Fruit fly (Drosophila melanogaster) whole organism, embryonic: ENCODE data around the gene Ctu2.

Experiments
- Adf1 ChIP-seq: fragments of 200-800 bp; sonication (Bioruptor generic); IDR thresholded peaks from 2 replicates; pipeline ENCODE4 v1.3.6; 2022; ENCODE audit warnings: missing biosample characterization, missing genetic modification characterization
- B-H1 ChIP-seq: fragments of 200-800 bp; sonication (Bioruptor generic); IDR thresholded peaks from 3 replicates; pipeline ENCODE4 v1.3.6; 2022; ENCODE audit warnings: missing biosample characterization, missing genetic modification characterization
- BEAF-32 ChIP-seq: fragments of 200-800 bp; sonication (Bioruptor generic); optimal IDR thresholded peaks from 3 replicates; lab custom pipeline; 2017; ENCODE audit warnings: missing biosample characterization, missing genetic modification characterization, mild to moderate bottlenecking, moderate library complexity, missing genetic modification reagents
- CG10462 ChIP-seq: fragments of 200-800 bp; sonication (Bioruptor generic); optimal IDR thresholded peaks from 2 replicates; lab custom pipeline; 2016; ENCODE audit warnings: missing biosample characterization, missing genetic modification characterization
- CG1233 ChIP-seq: fragments of 200-800 bp; sonication (Bioruptor generic); optimal IDR thresholded peaks from 4 replicates; lab custom pipeline; 2018; ENCODE audit warnings: missing biosample characterization, mild to moderate bottlenecking, missing genetic modification characterization
- CG12659 ChIP-seq: fragments of 200-800 bp; sonication (Bioruptor generic); optimal IDR thresholded peaks from 3 replicates; lab custom pipeline; 2017; ENCODE audit warnings: mild to moderate bottlenecking, missing biosample characterization, missing genetic modification reagents, missing genetic modification characterization
- CG14441 ChIP-seq: fragments of 200-800 bp; sonication (Bioruptor generic); IDR thresholded peaks from 2 replicates; pipeline ENCODE4 v1.3.6; 2022; ENCODE audit warnings: missing biosample characterization, missing genetic modification characterization
- CG1529 ChIP-seq: fragments of 200-800 bp; sonication (Bioruptor generic); optimal IDR thresholded peaks from 3 replicates; lab custom pipeline; 2018; ENCODE audit warnings: missing biosample characterization, missing genetic modification characterization
- CG1603 ChIP-seq: fragments of 200-800 bp; sonication (Bioruptor generic); optimal IDR thresholded peaks from 2 replicates; lab custom pipeline; 2019; ENCODE audit warnings: missing biosample characterization, mild to moderate bottlenecking, missing genetic modification characterization, moderate library complexity
- CG17568 ChIP-seq: fragments of 200-800 bp; sonication (Bioruptor generic); optimal IDR thresholded peaks from 2 replicates; lab custom pipeline; 2018; ENCODE audit warnings: missing biosample characterization, mild to moderate bottlenecking, missing genetic modification characterization, moderate library complexity
- CG30020 ChIP-seq: fragments of 200-800 bp; optimal IDR thresholded peaks from 2 replicates; lab custom pipeline; 2019; ENCODE audit warnings: missing biosample characterization, mild to moderate bottlenecking, missing genetic modification characterization, moderate library complexity
- CG32532 ChIP-seq: fragments of 200-800 bp; sonication (Bioruptor generic); IDR thresholded peaks from 2 replicates; pipeline ENCODE4 v1.3.6; 2022; ENCODE audit warnings: missing biosample characterization, missing genetic modification characterization
- CG32772 ChIP-seq: fragments of 200-800 bp; sonication (Bioruptor generic); IDR thresholded peaks from 2 replicates; pipeline ENCODE4 v1.3.6; 2022; ENCODE audit warnings: missing biosample characterization, missing genetic modification characterization
- CG3995 ChIP-seq: fragments of 200-800 bp; sonication (Bioruptor generic); optimal IDR thresholded peaks from 3 replicates; lab custom pipeline; 2016; ENCODE audit warnings: missing biosample characterization, missing genetic modification characterization
- CG6254 ChIP-seq: fragments of 200-800 bp; sonication (Bioruptor generic); optimal IDR thresholded peaks from 3 replicates; lab custom pipeline; 2017; ENCODE audit warnings: mild to moderate bottlenecking, missing biosample characterization, missing genetic modification reagents, missing genetic modification characterization
- CG7357 ChIP-seq: fragments of 200-800 bp; sonication (Bioruptor generic); IDR thresholded peaks from 3 replicates; pipeline ENCODE4 v1.3.6; 2022; ENCODE audit warnings: missing biosample characterization, missing genetic modification characterization
- CG9609 ChIP-seq: fragments of 200-800 bp; sonication (Bioruptor generic); optimal IDR thresholded peaks from 3 replicates; lab custom pipeline; 2016; ENCODE audit warnings: missing biosample characterization, missing genetic modification characterization
- CG9817 ChIP-seq: fragments of 200-800 bp; sonication (Bioruptor generic); optimal IDR thresholded peaks from 2 replicates; lab custom pipeline; 2018; ENCODE audit warnings: missing biosample characterization, mild to moderate bottlenecking, missing genetic modification characterization, moderate library complexity
- Dbx ChIP-seq: fragments of 200-800 bp; sonication (Bioruptor generic); IDR thresholded peaks from 3 replicates; pipeline ENCODE4 v1.3.6; 2022; ENCODE audit warnings: missing biosample characterization, missing genetic modification characterization
- Doc2 ChIP-seq: fragments of 200-800 bp; sonication (Bioruptor generic); IDR thresholded peaks from 2 replicates; pipeline ENCODE4 v1.3.6; 2022; ENCODE audit warnings: missing biosample characterization, missing genetic modification characterization
- ERR ChIP-seq: fragments of 200-800 bp; sonication (Bioruptor generic); optimal IDR thresholded peaks from 2 replicates; lab custom pipeline; 2016; ENCODE audit warnings: missing biosample characterization, missing genetic modification characterization
- Elba2 ChIP-seq: fragments of 200-800 bp; sonication (Bioruptor generic); optimal IDR thresholded peaks from 3 replicates; lab custom pipeline; 2016; ENCODE audit warnings: missing biosample characterization, missing genetic modification characterization
- HLHmδ ChIP-seq: fragments of 200-800 bp; sonication (Bioruptor generic); optimal IDR thresholded peaks from 2 replicates; lab custom pipeline; 2018; ENCODE audit warnings: missing biosample characterization, mild to moderate bottlenecking, missing genetic modification characterization, moderate library complexity
- Hmx ChIP-seq: fragments of 200-800 bp; sonication (Bioruptor generic); optimal IDR thresholded peaks from 2 replicates; lab custom pipeline; 2016; ENCODE audit warnings: missing biosample characterization, missing genetic modification characterization
- Hr3 ChIP-seq: fragments of 200-800 bp; sonication (Bioruptor generic); optimal IDR thresholded peaks from 3 replicates; lab custom pipeline; 2016; ENCODE audit warnings: missing biosample characterization, missing genetic modification characterization
- Hsf ChIP-seq: fragments of 200-800 bp; sonication (Bioruptor generic); optimal IDR thresholded peaks from 3 replicates; lab custom pipeline; 2016; ENCODE audit warnings: missing biosample characterization, missing genetic modification characterization
- Med ChIP-seq: fragments of 200-800 bp; sonication (Bioruptor generic); peaks from one replicate; lab custom pipeline; 2016; ENCODE audit warnings: missing biosample characterization, missing genetic modification characterization, mild to moderate bottlenecking, inconsistent platforms, moderate library complexity
- Nf-YB ChIP-seq: fragments of 200-800 bp; sonication (Bioruptor generic); optimal IDR thresholded peaks from 3 replicates; lab custom pipeline; 2019; ENCODE audit warnings: missing biosample characterization, mild to moderate bottlenecking, missing genetic modification characterization, moderate library complexity
- Oli ChIP-seq: fragments of 200-800 bp; sonication (Bioruptor generic); optimal IDR thresholded peaks from 2 replicates; lab custom pipeline; 2018; ENCODE audit warnings: missing biosample characterization, mild to moderate bottlenecking, missing genetic modification characterization, moderate library complexity
- Poxn ChIP-seq: fragments of 200-800 bp; sonication (Bioruptor generic); IDR thresholded peaks from 2 replicates; pipeline ENCODE4 v1.3.6; 2022; ENCODE audit warnings: missing biosample characterization, missing genetic modification characterization
- Sry-δ ChIP-seq: fragments of 200-800 bp; sonication (Bioruptor generic); optimal IDR thresholded peaks from 2 replicates; lab custom pipeline; 2016; ENCODE audit warnings: missing biosample characterization, missing genetic modification characterization
- Tbp ChIP-seq: fragments of >200 bp; optimal IDR thresholded peaks from 2 replicates; lab custom pipeline; 2018; ENCODE audit warnings: missing biosample characterization, missing genetic modification characterization
- dan ChIP-seq: fragments of 200-800 bp; sonication (Bioruptor generic); IDR thresholded peaks from 2 replicates; pipeline ENCODE4 v1.3.6; 2022; ENCODE audit warnings: missing biosample characterization, missing genetic modification characterization
- dmrt11E ChIP-seq: fragments of 200-800 bp; sonication (Bioruptor generic); optimal IDR thresholded peaks from 3 replicates; lab custom pipeline; 2018; ENCODE audit warnings: missing biosample characterization, mild to moderate bottlenecking, missing genetic modification characterization, moderate library complexity
- dysf ChIP-seq: fragments of 200-800 bp; sonication (Bioruptor generic); IDR thresholded peaks from 3 replicates; pipeline ENCODE4 v1.3.6; 2022; ENCODE audit warnings: missing biosample characterization, missing genetic modification characterization
- ems ChIP-seq: fragments of 200-800 bp; sonication (Bioruptor generic); optimal IDR thresholded peaks from 3 replicates; lab custom pipeline; 2016; ENCODE audit warnings: missing biosample characterization, missing genetic modification characterization
- exex ChIP-seq: fragments of 200-800 bp; sonication (Bioruptor generic); optimal IDR thresholded peaks from 4 replicates; lab custom pipeline; 2018; ENCODE audit warnings: missing biosample characterization, mild to moderate bottlenecking, missing genetic modification characterization, moderate library complexity
- gro ChIP-seq: fragments of 200-800 bp; sonication (Bioruptor generic); optimal IDR thresholded peaks from 2 replicates; lab custom pipeline; 2016; ENCODE audit warnings: missing biosample characterization, missing genetic modification characterization
- h ChIP-seq: fragments of >200 bp; optimal IDR thresholded peaks from 2 replicates; lab custom pipeline; 2017
- hbn ChIP-seq: fragments of 200-800 bp; sonication (Bioruptor generic); IDR thresholded peaks from 2 replicates; pipeline ENCODE4 v1.3.6; 2022; ENCODE audit warnings: missing biosample characterization, missing genetic modification characterization; ENCODE audit not compliant: partially characterized antibody
- ken ChIP-seq: fragments of 200-800 bp; sonication (Bioruptor generic); IDR thresholded peaks from 3 replicates; pipeline ENCODE4 v1.3.6; 2022; ENCODE audit warnings: missing biosample characterization, missing genetic modification characterization
- klu ChIP-seq: fragments of 200-800 bp; sonication (Bioruptor generic); IDR thresholded peaks from 2 replicates; pipeline ENCODE4 v1.3.6; 2022; ENCODE audit warnings: missing biosample characterization, missing genetic modification characterization
- lmd ChIP-seq: fragments of 200-800 bp; sonication (Bioruptor generic); IDR thresholded peaks from 2 replicates; pipeline ENCODE4 v1.3.6; 2022; ENCODE audit warnings: missing biosample characterization, missing genetic modification characterization
- luna ChIP-seq: fragments of 200-800 bp; sonication (Bioruptor generic); optimal IDR thresholded peaks from 2 replicates; lab custom pipeline; 2016; ENCODE audit warnings: missing biosample characterization, missing genetic modification characterization
- pzg ChIP-seq: fragments of 200-800 bp; sonication (Bioruptor generic); optimal IDR thresholded peaks from 3 replicates; lab custom pipeline; 2018; ENCODE audit warnings: missing biosample characterization, mild to moderate bottlenecking, missing genetic modification characterization, moderate library complexity
- salm ChIP-seq: fragments of 200-800 bp; sonication (Bioruptor generic); optimal IDR thresholded peaks from 2 replicates; lab custom pipeline; 2018; ENCODE audit warnings: missing biosample characterization, mild to moderate bottlenecking, missing genetic modification characterization
- so ChIP-seq: fragments of 200-800 bp; sonication (Bioruptor generic); IDR thresholded peaks from 3 replicates; pipeline ENCODE4 v1.3.6; 2022; ENCODE audit warnings: missing biosample characterization, missing genetic modification characterization
- trem ChIP-seq: fragments of 200-800 bp; optimal IDR thresholded peaks from 3 replicates; lab custom pipeline; 2019; ENCODE audit warnings: missing biosample characterization, mild to moderate bottlenecking, missing genetic modification characterization, moderate library complexity
- ttk ChIP-seq: fragments of 200-800 bp; sonication (Bioruptor generic); IDR thresholded peaks from 2 replicates; pipeline ENCODE4 v2.1.2; 2022; ENCODE audit warnings: missing biosample characterization, missing genetic modification characterization
- unpg ChIP-seq: fragments of 200-800 bp; sonication (Bioruptor generic); optimal IDR thresholded peaks from 3 replicates; lab custom pipeline; 2018; ENCODE audit warnings: missing biosample characterization, mild to moderate bottlenecking, missing genetic modification characterization, moderate library complexity
- wek ChIP-seq: fragments of 200-800 bp; sonication (Bioruptor generic); optimal IDR thresholded peaks from 3 replicates; lab custom pipeline; 2018; ENCODE audit warnings: missing biosample characterization, mild to moderate bottlenecking, missing genetic modification characterization, moderate library complexity
- z ChIP-seq: fragments of 200-800 bp; sonication (Bioruptor generic); IDR thresholded peaks from 3 replicates; pipeline ENCODE4 v1.3.6; 2022; ENCODE audit warnings: missing biosample characterization, missing genetic modification characterization

The Ctu2 gene

dm6 chr2L:19533247-19533646, 40.2 kb upstream of the Ctu2 start, which contains the start of gene CG33116 (continued):
- TF ChIP-seq ERR (GFP tag; lab: Kevin White, UChicago) (peak; percentile 60), Med (GFP tag; lab: Kevin White, UChicago) (peak; percentile 98), ken (peak; percentile 84), gro (peak; percentile 86), dan (GFP tag; lab: Robert Waterston, UW) (no peak), CG30020 (tag; lab: Kevin White, UChicago) (peak; percentile 61), luna (GFP tag; lab: Kevin White, UChicago) (peak; percentile 12), Nf-YB (GFP tag; lab: Kevin White, UChicago) (peak; percentile 56), trem (tag; lab: Kevin White, UChicago) (peak; percentile 83), Adf1 (GFP tag; lab: Robert Waterston, UW) (peak; percentile 91), HLHmδ (GFP tag; lab: Kevin White, UChicago) (peak; percentile 23), so (peak; percentile 71; the same call in 2 of the 3 replicates), ttk (peak; percentile 75), BEAF-32 (GFP tag; lab: Kevin White, UChicago) (peak; percentile 29), z (GFP tag; lab: Robert Waterston, UW) (no peak), CG1233 (GFP tag; lab: Kevin White, UChicago) (peak; percentile 80), h (lab: Kevin White, UChicago) (no peak), dmrt11E (tag; lab: Kevin White, UChicago) (peak; percentile 81), CG14441 (GFP tag; lab: Robert Waterston, UW) (peak; percentile 71), unpg (peak; percentile 80), lmd (peak; percentile 83), Oli (peak; percentile 84), salm (tag; lab: Kevin White, UChicago) (peak; percentile 67), dysf (GFP tag; lab: Robert Waterston, UW) (peak; percentile 80), CG17568 (peak; percentile 72), CG9817 (peak; percentile 65), Tbp (GFP tag; lab: Kevin White, UChicago) (no peak), Doc2 (GFP tag; lab: Robert Waterston, UW) (no peak), CG1603 (peak; percentile 79), CG7357 (peak; percentile 51; the same call in 1 of the 3 replicates), Hmx (GFP tag; lab: Kevin White, UChicago) (peak; percentile 54), CG6254 (GFP tag; lab: Kevin White, UChicago) (peak; percentile 62), klu (peak; percentile 21; the same call in 1 of the 2 replicates), wek (GFP tag; lab: Kevin White, UChicago) (peak; percentile 54), Sry-δ (peak; percentile 48), Hr3 (GFP tag; lab: Kevin White, UChicago) (peak; percentile 82), CG3995 (GFP tag; lab: Kevin White, UChicago) (peak; percentile 51), CG12659 (GFP tag; lab: Kevin White, UChicago) (peak; percentile 81), CG9609 (peak; percentile 83), Poxn (GFP tag; lab: Robert Waterston, UW) (no peak), pzg (GFP tag; lab: Kevin White, UChicago) (peak; percentile 63), Dbx (GFP tag; lab: Robert Waterston, UW) (peak; percentile 77; the same call in 2 of the 3 replicates), hbn (peak; percentile 42; the same call in 1 of the 2 replicates), CG10462 (peak; percentile 56), ems (GFP tag; lab: Kevin White, UChicago) (peak; percentile 83), CG32532 (GFP tag; lab: Robert Waterston, UW) (peak; percentile 82), Hsf (peak; percentile 87), Elba2 (GFP tag; lab: Kevin White, UChicago) (peak; percentile 12), CG1529 (GFP tag; lab: Kevin White, UChicago) (peak; percentile 76), exex (tag; lab: Kevin White, UChicago) (peak; percentile 26), B-H1 (peak; percentile 44; the same call in 1 of the 3 replicates), CG32772 (peak; percentile 67)
